Worm (Caenorhabditis elegans) whole organism, L4 larva: ENCODE data around the gene K06B4.15.

Experiments
- F10B5.3 ChIP-seq: sonication (generic microtip); optimal IDR thresholded peaks from 2 replicates; lab custom pipeline; 2016; ENCODE audit warnings: mild to moderate bottlenecking, missing genetic modification characterization, missing compliant biosample characterization
- R02D3.7 ChIP-seq: fragments of 150-350 bp; sonication (generic microtip); optimal IDR thresholded peaks from 3 replicates; lab custom pipeline; 2014; ENCODE audit warnings: missing biosample characterization, missing genetic modification characterization
- aly-2 ChIP-seq: sonication (generic microtip); optimal IDR thresholded peaks from 2 replicates; lab custom pipeline; 2018; ENCODE audit warnings: missing biosample characterization, missing genetic modification characterization
- ceh-32 ChIP-seq: sonication (generic microtip); optimal IDR thresholded peaks from 2 replicates; lab custom pipeline; 2016; ENCODE audit warnings: mild to moderate bottlenecking, missing genetic modification characterization, missing compliant biosample characterization; ENCODE audit not compliant: poor library complexity
- duxl-1 ChIP-seq: sonication (generic microtip); optimal IDR thresholded peaks from 2 replicates; lab custom pipeline; 2016; ENCODE audit warnings: mild to moderate bottlenecking, missing genetic modification characterization, moderate library complexity, missing compliant biosample characterization; ENCODE audit not compliant: poor library complexity
- madf-5 ChIP-seq, 2 experiments: fragments of 200-800 bp; sonication (Bioruptor generic); IDR thresholded peaks; 2 replicates each; pipeline ENCODE4 v1.3.6; 2022; ENCODE audit warnings: missing compliant biosample characterization in 2 of 2, missing genetic modification characterization in 2 of 2
- pha-4 ChIP-seq, 2 experiments: fragments of 150-350 bp in 1 of 2; fragments of 200-800 bp in 1 of 2; sonication (Bioruptor generic) in 1 of 2; IDR thresholded peaks in 1 of 2; optimal IDR thresholded peaks in 1 of 2; 2 replicates each; pipeline versions ENCODE4 v1.3.6 to Lab custom; 2014 to 2022; ENCODE audit warnings: missing genetic modification characterization in 2 of 2, missing genetic modification reagents in 2 of 2, missing biosample characterization in 1 of 2, missing compliant biosample characterization in 1 of 2
- spr-3 ChIP-seq: fragments of 200-800 bp; sonication (Bioruptor generic); optimal IDR thresholded peaks from 2 replicates; lab custom pipeline; 2018; ENCODE audit warnings: mild to moderate bottlenecking, missing genetic modification characterization, missing compliant biosample characterization
- zag-1 ChIP-seq: fragments of 150-350 bp; optimal IDR thresholded peaks from 2 replicates; lab custom pipeline; 2014; ENCODE audit warnings: missing biosample characterization, missing genetic modification characterization

DNA sequence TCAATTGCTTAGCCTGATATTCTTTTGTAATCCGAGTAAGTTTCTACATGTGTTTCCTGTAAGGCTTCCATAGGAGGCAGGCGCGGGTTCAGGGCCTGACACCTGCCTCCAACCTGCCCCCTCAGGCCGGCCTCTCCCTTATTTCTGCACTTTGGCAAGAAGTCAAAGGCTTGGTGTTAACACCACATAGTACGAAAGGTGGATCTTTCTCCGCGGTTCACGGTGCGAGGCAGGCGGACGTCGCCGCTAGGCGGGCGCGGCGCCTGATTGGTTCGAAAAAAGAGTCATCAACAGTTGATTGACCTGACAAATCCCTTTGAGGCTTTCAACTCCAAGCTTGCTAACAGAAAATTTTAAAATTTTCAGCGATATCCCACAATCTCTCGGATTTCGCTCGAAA lies 4.7 kb downstream of the K06B4.15 start:
- TF ChIP-seq F10B5.3 (no peak), spr-3 (GFP tag; lab: Kevin White, UChicago) (no peak), R02D3.7 (tag; lab: Kevin White, UChicago) (no peak), aly-2 (no peak), ceh-32 (tag; lab: Kevin White, UChicago) (no peak), duxl-1 (tag; lab: Kevin White, UChicago) (no peak), pha-4 (GFP tag; IDR thresholded peaks at IDR 0.05; lab: Robert Waterston, UW) (no peak), pha-4 (tag; optimal IDR thresholded peaks at IDR 0.05; lab: Kevin White, UChicago) (no peak), zag-1 (tag; lab: Kevin White, UChicago) (no peak), madf-5 (GFP tag; IDR thresholded peaks at IDR 0.05; lab: Robert Waterston, UW) (no peak)
